Fruit fly (Drosophila melanogaster): Measurements from ENCODE around the gene CBP.

DNA sequence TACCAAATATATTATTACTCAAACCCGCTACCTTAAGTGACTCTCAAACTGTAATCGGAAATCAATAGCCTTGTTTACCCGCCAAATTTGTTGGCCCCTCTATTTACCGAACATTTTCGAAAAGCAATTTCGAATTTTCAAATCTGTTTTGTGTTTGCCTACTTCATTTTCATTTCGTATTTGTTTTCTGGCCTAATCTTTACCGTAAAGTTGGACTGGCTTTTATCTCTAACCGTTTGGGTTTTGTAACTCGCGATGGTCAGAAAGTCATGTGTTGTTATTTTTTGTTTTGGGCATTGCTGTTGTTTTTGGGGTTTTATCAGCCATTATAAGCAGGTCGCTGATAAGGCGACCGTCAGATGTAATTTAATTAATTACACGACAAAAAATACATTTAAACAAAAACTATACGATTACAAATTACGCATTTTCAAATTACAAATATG lies 3.8 kb upstream of the CBP start:
- no peak for TF ChIP-seq CG14655 (GFP tag; optimal IDR thresholded peaks at IDR 0.05)
- no peak for TF ChIP-seq rn (GFP tag; IDR thresholded peaks at IDR 0.05)
- TF ChIP-seq Pif1B (GFP tag; optimal IDR thresholded peaks at IDR 0.05), result no peak
- no peak for TF ChIP-seq EcR (GFP tag; optimal IDR thresholded peaks at IDR 0.05)
- TF ChIP-seq gl (tag; optimal IDR thresholded peaks at IDR 0.05), result no peak
